Worm (Caenorhabditis elegans) whole organism, midembryonic: ENCODE results near the gene C16C4.1.

Experiments used
- T22C8.4 ChIP-seq: fragments of 200-800 bp; sonication (Bioruptor generic); IDR thresholded peaks from 2 replicates; pipeline ENCODE4 v1.3.6; 2022; ENCODE audit warnings: missing genetic modification characterization, missing compliant biosample characterization
- cog-1 ChIP-seq: sonication (generic microtip); optimal IDR thresholded peaks from 2 replicates; lab custom pipeline; 2016; ENCODE audit warnings: missing genetic modification characterization, missing compliant biosample characterization
- flt-1 ChIP-seq: fragments of 200-800 bp; sonication (Bioruptor generic); IDR thresholded peaks from 2 replicates; pipeline ENCODE4 v1.3.6; 2022; ENCODE audit warnings: missing genetic modification characterization, missing compliant biosample characterization
- klf-2 ChIP-seq: fragments of 200-800 bp; sonication (Bioruptor generic); conservative IDR thresholded peaks from 2 replicates; pipeline ENCODE4 v1.3.6; 2022; ENCODE audit warnings: missing genetic modification reagents, missing genetic modification characterization, missing compliant biosample characterization
- med-1 ChIP-seq: sonication (generic microtip); optimal IDR thresholded peaks from 2 replicates; lab custom pipeline; 2017; ENCODE audit warnings: missing genetic modification characterization, mild to moderate bottlenecking, missing compliant biosample characterization, antibody characterized with exemption, missing genetic modification reagents; ENCODE audit not compliant: insufficient read depth
- ref-1 ChIP-seq: fragments of 200-800 bp; sonication (Bioruptor generic); conservative IDR thresholded peaks from 2 replicates; pipeline ENCODE4 v1.3.6; 2022; ENCODE audit warnings: missing genetic modification reagents, missing genetic modification characterization, missing compliant biosample characterization
- tab-1 ChIP-seq: fragments of 200-800 bp; sonication (Bioruptor generic); IDR thresholded peaks from 2 replicates; pipeline ENCODE4 v1.3.6; 2022; ENCODE audit warnings: missing genetic modification characterization, missing compliant biosample characterization
- ztf-23 ChIP-seq: fragments of 200-800 bp; sonication (Bioruptor generic); IDR thresholded peaks from 2 replicates; pipeline ENCODE4 v1.3.6; 2022; ENCODE audit warnings: missing genetic modification reagents, missing genetic modification characterization, missing compliant biosample characterization
- ztf-29 ChIP-seq: fragments of 200-800 bp; sonication (Bioruptor generic); IDR thresholded peaks from 2 replicates; pipeline ENCODE4 v1.3.6; 2022; ENCODE audit warnings: missing genetic modification reagents, missing genetic modification characterization, missing compliant biosample characterization

Gene C16C4.1

DNA sequence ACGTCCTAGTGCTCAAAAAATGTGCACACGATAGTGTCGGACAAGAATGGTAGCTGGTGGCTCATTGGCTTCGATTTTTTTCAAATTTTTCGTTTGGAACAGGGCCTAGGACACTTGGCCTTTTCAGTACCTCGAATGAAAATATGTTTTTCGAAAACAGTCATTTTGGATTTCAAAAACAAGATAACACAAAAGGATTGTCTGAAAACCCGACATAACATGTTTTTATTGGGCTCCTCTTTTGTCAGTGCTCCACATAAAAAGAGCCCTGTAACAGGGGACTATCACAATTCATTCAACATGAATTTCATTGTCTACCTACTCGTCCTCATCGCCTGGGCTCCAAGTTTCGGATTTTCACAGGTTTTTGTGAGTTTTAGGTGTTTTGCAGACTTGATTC, 29.7 kb upstream of the C16C4.1 start, which contains the start of gene C16C4.17:
TSS of gene C16C4.17 (plus strand) at position 301 of the 400 bp plus-strand sequence.
- no peak for TF ChIP-seq flt-1
- TF ChIP-seq T22C8.4 (GFP tag; lab: Robert Waterston, UW), result no peak
- TF ChIP-seq cog-1 (tag; lab: Kevin White, UChicago), result no peak
- no peak for TF ChIP-seq med-1 (GFP tag; lab: Kevin White, UChicago)
- TF ChIP-seq klf-2 (GFP tag; lab: Robert Waterston, UW), result no peak
- TF ChIP-seq ztf-29 (GFP tag; lab: Robert Waterston, UW), result no peak
- no peak for TF ChIP-seq ref-1 (GFP tag; lab: Robert Waterston, UW)
- no peak for TF ChIP-seq ztf-23 (GFP tag; lab: Robert Waterston, UW)
- TF ChIP-seq tab-1 (GFP tag; lab: Robert Waterston, UW), result no peak

DNA sequence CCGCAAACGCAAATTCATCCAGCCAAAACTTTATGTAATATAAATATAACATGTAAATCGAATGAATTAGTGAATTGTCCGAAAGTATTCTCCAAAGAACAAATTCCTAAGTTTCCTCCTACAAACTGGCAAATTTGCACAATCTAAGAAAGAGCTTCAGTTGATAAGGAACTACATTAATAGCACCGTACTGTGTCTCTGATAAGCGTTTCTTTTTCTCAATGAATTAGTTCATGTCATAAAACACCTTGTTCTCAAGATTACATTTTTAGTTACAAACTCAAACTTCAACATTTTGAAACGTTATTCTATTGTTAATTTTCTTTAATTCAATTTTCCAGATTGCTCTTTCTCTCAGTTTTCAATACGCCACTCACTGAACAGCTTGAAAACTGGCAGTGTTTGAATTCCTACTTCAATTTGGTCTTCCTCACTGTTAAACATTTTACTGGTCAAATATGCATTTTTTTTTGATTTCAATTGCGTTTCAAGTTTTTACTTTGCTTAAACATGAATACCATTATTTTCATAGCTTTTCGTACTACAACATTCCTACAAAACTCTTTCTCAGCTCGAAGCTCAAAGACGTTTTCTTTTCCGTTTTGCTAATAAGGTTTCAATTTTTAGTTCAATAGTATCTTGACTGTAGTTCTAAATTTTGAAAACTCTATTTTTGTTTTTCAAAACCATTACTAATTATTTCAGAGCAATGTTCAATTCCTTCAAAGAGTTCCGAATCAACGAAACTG, 28.2 kb upstream of the C16C4.1 start, which contains the start of gene math-15:
TSS of gene math-15 (plus strand) at position 699 of the 749 bp plus-strand sequence.
- TF ChIP-seq ztf-23 (GFP tag; lab: Robert Waterston, UW) (no peak), ztf-29 (GFP tag; lab: Robert Waterston, UW) (no peak), tab-1 (GFP tag; lab: Robert Waterston, UW) (no peak), klf-2 (GFP tag; lab: Robert Waterston, UW) (no peak), ref-1 (GFP tag; lab: Robert Waterston, UW) (no peak), cog-1 (tag; lab: Kevin White, UChicago) (no peak), med-1 (GFP tag; lab: Kevin White, UChicago) (no peak), T22C8.4 (GFP tag; lab: Robert Waterston, UW) (no peak), flt-1 (no peak)

DNA sequence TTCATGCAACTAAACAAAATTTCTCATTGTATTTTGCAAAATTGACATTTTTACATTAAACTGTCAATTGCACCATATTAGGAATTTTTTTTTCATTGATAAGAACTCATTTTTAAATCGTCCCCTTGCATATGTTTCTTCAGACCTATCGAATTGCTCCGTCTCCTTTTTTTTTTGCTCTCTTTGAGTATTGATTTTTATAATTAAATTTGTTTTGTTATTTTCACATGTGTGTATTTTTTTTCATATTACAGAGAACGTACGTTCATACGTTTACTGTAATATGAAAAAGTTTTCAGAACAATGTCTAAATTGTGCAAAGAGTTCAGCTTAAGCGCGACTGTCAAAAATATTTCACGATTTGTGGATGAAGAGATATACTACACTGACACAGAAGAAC, 24.9 kb upstream of the C16C4.1 start, which contains the start of gene math-14:
TSS of gene math-14 (plus strand) at position 301 of the 400 bp plus-strand sequence.
- no peak for TF ChIP-seq med-1 (GFP tag; lab: Kevin White, UChicago)
- no peak for TF ChIP-seq cog-1 (tag; lab: Kevin White, UChicago)
- no peak for TF ChIP-seq tab-1 (GFP tag; lab: Robert Waterston, UW)
- no peak for TF ChIP-seq klf-2 (GFP tag; lab: Robert Waterston, UW)
- TF ChIP-seq ztf-29 (GFP tag; lab: Robert Waterston, UW), result no peak
- no peak for TF ChIP-seq flt-1
- no peak for TF ChIP-seq ref-1 (GFP tag; lab: Robert Waterston, UW)
- TF ChIP-seq ztf-23 (GFP tag; lab: Robert Waterston, UW), result no peak
- TF ChIP-seq T22C8.4 (GFP tag; lab: Robert Waterston, UW), result no peak

DNA sequence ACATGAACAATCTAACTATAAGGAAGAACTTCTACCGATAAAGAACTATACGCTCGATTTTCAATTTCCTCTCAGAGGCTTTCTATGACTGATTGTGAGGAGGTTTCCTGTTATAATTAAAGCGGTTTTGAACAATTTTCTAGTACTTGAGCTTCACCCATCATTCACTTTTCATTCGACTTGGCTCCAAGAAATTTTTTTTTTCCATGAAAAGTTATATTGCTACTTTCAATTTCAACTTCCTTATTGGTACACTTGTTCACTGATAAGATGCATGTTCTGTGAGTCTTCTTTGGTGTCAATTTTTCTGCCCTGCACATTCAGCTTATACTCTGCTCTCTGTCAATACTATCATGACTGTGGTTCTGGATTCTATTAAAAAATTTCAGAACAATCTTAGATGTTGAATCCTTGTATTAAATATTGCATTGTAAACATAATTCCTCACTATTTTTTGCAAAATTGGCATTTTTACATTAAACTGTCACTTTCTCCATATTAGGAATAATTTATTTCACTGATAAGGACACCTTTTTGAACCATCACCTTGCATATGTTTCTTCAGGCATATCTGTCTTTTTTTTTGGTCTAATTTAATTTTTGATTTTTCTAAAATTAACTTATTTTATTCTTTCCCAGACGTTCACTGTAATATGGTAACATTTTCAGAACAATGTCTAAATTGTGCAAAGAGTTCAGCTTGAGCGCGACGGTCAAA, 23.0 kb upstream of the C16C4.1 start, which contains the start of gene math-10:
TSS of gene math-10 (plus strand) at position 668 of the 718 bp plus-strand sequence.
- TF ChIP-seq ztf-29 (GFP tag; lab: Robert Waterston, UW) (no peak), klf-2 (GFP tag; lab: Robert Waterston, UW) (no peak), cog-1 (tag; lab: Kevin White, UChicago) (no peak)

DNA sequence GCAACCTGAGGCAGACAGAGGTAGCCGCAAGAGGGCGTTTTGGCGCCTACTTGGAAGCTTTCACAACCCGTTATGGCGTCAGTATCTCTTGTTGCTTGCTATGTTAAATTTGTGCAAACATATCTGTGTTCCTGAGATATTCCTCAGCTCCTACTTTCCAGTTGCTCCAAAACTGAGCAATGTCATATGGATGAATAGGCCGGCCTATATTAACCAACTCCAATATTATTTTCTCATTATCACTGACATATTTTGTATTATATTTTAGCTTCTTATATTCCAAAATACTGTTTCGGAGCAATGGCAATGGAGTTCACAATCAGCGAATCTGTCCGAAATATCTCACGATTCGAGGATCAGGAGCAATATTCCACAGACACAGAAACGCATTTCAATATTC, 18.4 kb upstream of the C16C4.1 start, which contains the start of gene math-13:
TSS of gene math-13 (plus strand) at position 301 of the 400 bp plus-strand sequence.
- TF ChIP-seq ref-1 (GFP tag; lab: Robert Waterston, UW) (no peak), flt-1 (no peak), cog-1 (tag; lab: Kevin White, UChicago) (no peak), ztf-23 (GFP tag; lab: Robert Waterston, UW) (no peak), tab-1 (GFP tag; lab: Robert Waterston, UW) (no peak), klf-2 (GFP tag; lab: Robert Waterston, UW) (no peak), ztf-29 (GFP tag; lab: Robert Waterston, UW) (no peak), med-1 (GFP tag; lab: Kevin White, UChicago) (no peak), T22C8.4 (GFP tag; lab: Robert Waterston, UW) (no peak)

DNA sequence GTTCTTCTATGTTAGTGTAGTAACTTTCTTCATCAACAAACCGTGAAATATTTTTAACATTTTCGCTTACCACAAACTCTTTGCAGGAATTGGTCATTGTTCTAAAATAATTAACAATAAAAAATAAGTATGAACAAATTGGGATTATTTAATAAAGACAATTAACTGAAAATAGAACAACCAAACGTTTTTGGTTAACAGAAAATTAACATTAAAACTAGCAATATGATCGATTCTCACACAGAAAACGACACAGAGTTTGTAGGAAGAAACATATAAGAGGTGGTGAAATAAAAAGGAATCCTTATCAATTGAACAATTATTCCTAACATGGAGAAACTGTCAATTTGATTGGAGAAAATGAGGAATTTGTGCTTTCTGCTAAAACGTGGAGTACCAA, 15.3 kb upstream of the C16C4.1 start, which contains the start of gene math-16:
TSS of gene math-16 (minus strand) at position 101 of the 400 bp plus-strand sequence.
- no peak for TF ChIP-seq T22C8.4 (GFP tag; lab: Robert Waterston, UW)
- no peak for TF ChIP-seq ztf-29 (GFP tag; lab: Robert Waterston, UW)
- TF ChIP-seq ztf-23 (GFP tag; lab: Robert Waterston, UW), result no peak
- no peak for TF ChIP-seq tab-1 (GFP tag; lab: Robert Waterston, UW)
- no peak for TF ChIP-seq flt-1
- no peak for TF ChIP-seq klf-2 (GFP tag; lab: Robert Waterston, UW)
- TF ChIP-seq med-1 (GFP tag; lab: Kevin White, UChicago), result no peak
- TF ChIP-seq ref-1 (GFP tag; lab: Robert Waterston, UW), result no peak
- no peak for TF ChIP-seq cog-1 (tag; lab: Kevin White, UChicago)

DNA sequence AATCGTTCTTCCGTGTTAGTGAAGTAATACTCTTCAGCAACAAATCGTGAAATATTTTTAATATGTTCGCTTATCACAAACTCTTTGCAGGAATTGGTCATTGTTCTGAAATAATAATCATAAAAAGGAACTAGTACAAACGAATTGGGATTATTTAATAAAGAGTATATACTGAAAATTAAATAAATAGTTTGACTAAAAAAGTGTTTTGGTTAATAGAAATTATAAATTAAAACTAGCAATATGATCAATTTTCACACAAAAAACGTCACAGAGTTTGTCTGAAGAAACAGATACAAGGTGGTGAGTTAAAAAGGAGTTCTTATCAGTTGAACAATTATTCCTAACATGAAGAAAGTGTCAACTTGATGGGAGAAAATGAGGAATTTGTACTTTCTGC, 11.3 kb upstream of the C16C4.1 start, which contains the start of gene math-5:
TSS of gene math-5 (minus strand) at position 101 of the 400 bp plus-strand sequence.
- TF ChIP-seq T22C8.4 (GFP tag; lab: Robert Waterston, UW) (no peak), tab-1 (GFP tag; lab: Robert Waterston, UW) (no peak), ztf-23 (GFP tag; lab: Robert Waterston, UW) (no peak), klf-2 (GFP tag; lab: Robert Waterston, UW) (no peak), ref-1 (GFP tag; lab: Robert Waterston, UW) (no peak), cog-1 (tag; lab: Kevin White, UChicago) (no peak)

DNA sequence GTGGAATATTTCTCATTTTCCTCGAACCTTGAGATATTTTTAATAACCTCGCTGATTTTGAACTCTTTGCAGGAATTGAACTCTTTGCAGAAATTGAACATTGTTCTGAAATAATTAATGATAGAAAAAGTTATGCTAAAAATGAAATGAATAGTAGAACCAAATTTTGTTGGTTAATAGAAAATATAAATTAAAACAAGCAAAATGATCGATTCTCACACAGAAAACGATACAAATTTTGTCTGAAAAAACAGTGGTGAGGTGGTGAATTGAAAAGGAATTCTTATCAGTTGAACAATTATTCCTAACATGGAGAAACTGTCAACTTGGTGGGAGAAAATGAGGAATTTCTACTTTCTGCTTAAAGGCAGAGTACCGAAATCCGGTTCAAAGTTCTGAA, 9.4 kb upstream of the C16C4.1 start, which contains the start of gene math-6:
TSS of gene math-6 (minus strand) at position 101 of the 400 bp plus-strand sequence.
- TF ChIP-seq T22C8.4 (GFP tag; lab: Robert Waterston, UW) (no peak), ztf-29 (GFP tag; lab: Robert Waterston, UW) (no peak), flt-1 (no peak), med-1 (GFP tag; lab: Kevin White, UChicago) (no peak), ztf-23 (GFP tag; lab: Robert Waterston, UW) (no peak), tab-1 (GFP tag; lab: Robert Waterston, UW) (no peak), ref-1 (GFP tag; lab: Robert Waterston, UW) (no peak), cog-1 (tag; lab: Kevin White, UChicago) (no peak), klf-2 (GFP tag; lab: Robert Waterston, UW) (no peak)
